Fruit fly (Drosophila melanogaster) whole organism, embryonic: ENCODE results near the gene Obp19c.

ENCODE experiments used
- Atf-2 ChIP-seq: fragments of 200-800 bp; sonication (Bioruptor generic); optimal IDR thresholded peaks from 2 replicates; lab custom pipeline; 2016; ENCODE audit warnings: missing biosample characterization, missing genetic modification characterization
- Atf6 ChIP-seq: fragments of 200-800 bp; sonication (Bioruptor generic); IDR thresholded peaks from 2 replicates; pipeline ENCODE4 v1.3.6; 2022; ENCODE audit warnings: missing biosample characterization, missing genetic modification characterization
- B-H2 ChIP-seq: fragments of 200-800 bp; sonication (Bioruptor generic); optimal IDR thresholded peaks from 2 replicates; lab custom pipeline; 2018; ENCODE audit warnings: missing biosample characterization, mild to moderate bottlenecking, missing genetic modification characterization
- BEAF-32 ChIP-seq: fragments of 200-800 bp; sonication (Bioruptor generic); optimal IDR thresholded peaks from 3 replicates; lab custom pipeline; 2017; ENCODE audit warnings: missing biosample characterization, missing genetic modification characterization, mild to moderate bottlenecking, moderate library complexity, missing genetic modification reagents
- CG10321 ChIP-seq: fragments of 200-800 bp; sonication (Bioruptor generic); IDR thresholded peaks from 2 replicates; pipeline ENCODE4 v1.3.6; 2022; ENCODE audit warnings: missing biosample characterization, missing genetic modification characterization
- CG10462 ChIP-seq: fragments of 200-800 bp; sonication (Bioruptor generic); optimal IDR thresholded peaks from 2 replicates; lab custom pipeline; 2016; ENCODE audit warnings: missing biosample characterization, missing genetic modification characterization
- CG12104 ChIP-seq: fragments of 200-800 bp; sonication (Bioruptor generic); optimal IDR thresholded peaks from 3 replicates; lab custom pipeline; 2016; ENCODE audit warnings: missing biosample characterization, missing genetic modification characterization
- CG1233 ChIP-seq: fragments of 200-800 bp; sonication (Bioruptor generic); optimal IDR thresholded peaks from 4 replicates; lab custom pipeline; 2018; ENCODE audit warnings: missing biosample characterization, mild to moderate bottlenecking, missing genetic modification characterization
- CG12744 ChIP-seq: fragments of 200-800 bp; sonication (Bioruptor generic); optimal IDR thresholded peaks from 2 replicates; lab custom pipeline; 2016; ENCODE audit warnings: missing biosample characterization, missing genetic modification characterization
- CG13894 ChIP-seq: fragments of 200-800 bp; sonication (Bioruptor generic); optimal IDR thresholded peaks from 3 replicates; lab custom pipeline; 2018; ENCODE audit warnings: missing biosample characterization, mild to moderate bottlenecking, missing genetic modification characterization, moderate library complexity
- CG14014 ChIP-seq: fragments of 200-800 bp; sonication (Bioruptor generic); IDR thresholded peaks from 2 replicates; pipeline ENCODE4 v1.3.6; 2022; ENCODE audit warnings: missing biosample characterization, missing genetic modification characterization
- CG14050 ChIP-seq: fragments of 200-800 bp; sonication (Bioruptor generic); IDR thresholded peaks from 3 replicates; pipeline ENCODE4 v1.3.6; 2022; ENCODE audit warnings: missing biosample characterization, missing genetic modification characterization
- CG15011 ChIP-seq: fragments of 200-800 bp; sonication (Bioruptor generic); optimal IDR thresholded peaks from 3 replicates; lab custom pipeline; 2018; ENCODE audit warnings: missing biosample characterization, mild to moderate bottlenecking, missing genetic modification characterization
- CG17385 ChIP-seq: fragments of 200-800 bp; sonication (Bioruptor generic); optimal IDR thresholded peaks from 3 replicates; lab custom pipeline; 2018; ENCODE audit warnings: missing biosample characterization, mild to moderate bottlenecking, missing genetic modification characterization
- CG17612 ChIP-seq: fragments of 200-800 bp; sonication (Bioruptor generic); IDR thresholded peaks from 2 replicates; pipeline ENCODE4 v1.3.6; 2022; ENCODE audit warnings: missing biosample characterization, missing genetic modification characterization
- CG17829 ChIP-seq: fragments of 200-800 bp; optimal IDR thresholded peaks from 2 replicates; lab custom pipeline; 2019; ENCODE audit warnings: missing biosample characterization, mild to moderate bottlenecking, missing genetic modification characterization, moderate library complexity
- CG18599 ChIP-seq: fragments of 200-800 bp; sonication (Bioruptor generic); optimal IDR thresholded peaks from 3 replicates; lab custom pipeline; 2017; ENCODE audit warnings: missing biosample characterization, missing genetic modification characterization, mild to moderate bottlenecking, moderate library complexity, missing genetic modification reagents
- CG2116 ChIP-seq: fragments of 200-800 bp; sonication (Bioruptor generic); optimal IDR thresholded peaks from 3 replicates; lab custom pipeline; 2018; ENCODE audit warnings: missing biosample characterization, mild to moderate bottlenecking, missing genetic modification characterization
- CG2889 ChIP-seq: fragments of 200-800 bp; sonication (Bioruptor generic); IDR thresholded peaks from 3 replicates; pipeline ENCODE4 v1.3.6; 2022; ENCODE audit warnings: missing biosample characterization, missing genetic modification characterization
- CG3726 ChIP-seq: fragments of 200-800 bp; sonication (Bioruptor generic); IDR thresholded peaks from 3 replicates; pipeline ENCODE4, ENCODE4 v1.3.6; 2022; ENCODE audit warnings: missing biosample characterization, missing genetic modification characterization
- CG4282 ChIP-seq: fragments of 200-800 bp; sonication (Bioruptor generic); optimal IDR thresholded peaks from 2 replicates; lab custom pipeline; 2016; ENCODE audit warnings: missing biosample characterization, missing genetic modification characterization
- CG6254 ChIP-seq: fragments of 200-800 bp; sonication (Bioruptor generic); optimal IDR thresholded peaks from 3 replicates; lab custom pipeline; 2017; ENCODE audit warnings: mild to moderate bottlenecking, missing biosample characterization, missing genetic modification reagents, missing genetic modification characterization
- CG8089 ChIP-seq: fragments of 200-800 bp; sonication (Bioruptor generic); optimal IDR thresholded peaks from 3 replicates; lab custom pipeline; 2016; ENCODE audit warnings: missing biosample characterization, missing genetic modification characterization
- Chrac-16 ChIP-seq: fragments of 200-800 bp; sonication (Bioruptor generic); optimal IDR thresholded peaks from 3 replicates; lab custom pipeline; 2016; ENCODE audit warnings: missing biosample characterization, missing genetic modification characterization
- Dbx ChIP-seq: fragments of 200-800 bp; sonication (Bioruptor generic); IDR thresholded peaks from 3 replicates; pipeline ENCODE4 v1.3.6; 2022; ENCODE audit warnings: missing biosample characterization, missing genetic modification characterization
- H2.0 ChIP-seq: fragments of 200-800 bp; sonication (Bioruptor generic); IDR thresholded peaks from 2 replicates; pipeline ENCODE4 v1.3.6; 2022; ENCODE audit warnings: missing biosample characterization, missing genetic modification characterization
- Mad ChIP-seq: fragments of 200-800 bp; sonication (Bioruptor generic); optimal IDR thresholded peaks from 2 replicates; lab custom pipeline; 2016; ENCODE audit warnings: missing biosample characterization, missing genetic modification characterization
- Med ChIP-seq: fragments of 200-800 bp; sonication (Bioruptor generic); peaks from one replicate; lab custom pipeline; 2016; ENCODE audit warnings: missing biosample characterization, missing genetic modification characterization, mild to moderate bottlenecking, inconsistent platforms, moderate library complexity
- Poxn ChIP-seq: fragments of 200-800 bp; sonication (Bioruptor generic); IDR thresholded peaks from 2 replicates; pipeline ENCODE4 v1.3.6; 2022; ENCODE audit warnings: missing biosample characterization, missing genetic modification characterization
- Rfx ChIP-seq: fragments of 200-800 bp; sonication (Bioruptor generic); IDR thresholded peaks from 2 replicates; pipeline ENCODE4 v1.3.6; 2022; ENCODE audit warnings: missing biosample characterization, missing genetic modification characterization
- Stat92E ChIP-seq, 3 experiments: fragments of >200 bp in 2 of 3; fragments of 200-800 bp in 1 of 3; sonication (Bioruptor generic) in 1 of 3; optimal IDR thresholded peaks; 2 replicates each; lab custom pipeline; 2017 to 2019; ENCODE audit warnings: missing biosample characterization in 3 of 3, missing genetic modification characterization in 3 of 3, mild to moderate bottlenecking in 1 of 3, moderate library complexity in 1 of 3
- Tbp ChIP-seq: fragments of >200 bp; optimal IDR thresholded peaks from 2 replicates; lab custom pipeline; 2018; ENCODE audit warnings: missing biosample characterization, missing genetic modification characterization
- Trl ChIP-seq, 3 experiments: fragments of >200 bp in 2 of 3; fragments of 200-800 bp in 1 of 3; sonication (Bioruptor generic) in 1 of 3; optimal IDR thresholded peaks; 2 replicates in 1 of 3; 3 replicates in 2 of 3; lab custom pipeline; 2016 to 2017; ENCODE audit warnings: missing biosample characterization in 1 of 3, missing genetic modification characterization in 1 of 3
- abd-A ChIP-seq: fragments of 200-800 bp; sonication (Bioruptor generic); optimal IDR thresholded peaks from 3 replicates; lab custom pipeline; 2019; ENCODE audit warnings: missing biosample characterization, mild to moderate bottlenecking, missing genetic modification characterization, moderate library complexity
- ara ChIP-seq: fragments of 200-800 bp; sonication (Bioruptor generic); IDR thresholded peaks from 2 replicates; pipeline ENCODE4 v1.3.6; 2022; ENCODE audit warnings: missing biosample characterization, missing genetic modification characterization
- bbx ChIP-seq: fragments of 200-800 bp; sonication (Bioruptor generic); IDR thresholded peaks from 2 replicates; pipeline ENCODE4 v1.3.6; 2022; ENCODE audit warnings: missing biosample characterization, missing genetic modification characterization; ENCODE audit not compliant: partially characterized antibody
- bowl ChIP-seq: fragments of 200-800 bp; sonication (Bioruptor generic); IDR thresholded peaks from 2 replicates; pipeline ENCODE4 v1.3.6; 2022; ENCODE audit warnings: missing biosample characterization, missing genetic modification characterization
- btn ChIP-seq: fragments of 200-800 bp; sonication (Bioruptor generic); optimal IDR thresholded peaks from 2 replicates; lab custom pipeline; 2016; ENCODE audit warnings: missing biosample characterization, missing genetic modification characterization
- crol ChIP-seq: fragments of 200-800 bp; sonication (Bioruptor generic); IDR thresholded peaks from 2 replicates; pipeline ENCODE4 v1.3.6; 2022; ENCODE audit warnings: missing biosample characterization, missing genetic modification characterization
- dimm ChIP-seq: fragments of 200-800 bp; sonication (Bioruptor generic); IDR thresholded peaks from 2 replicates; pipeline ENCODE4 v1.3.6; 2022; ENCODE audit warnings: missing biosample characterization, missing genetic modification characterization
- dmrt99B ChIP-seq: fragments of 200-800 bp; sonication (Bioruptor generic); optimal IDR thresholded peaks from 2 replicates; lab custom pipeline; 2018; ENCODE audit warnings: missing biosample characterization, mild to moderate bottlenecking, missing genetic modification characterization, moderate library complexity
- ewg ChIP-seq: fragments of 200-800 bp; sonication (Bioruptor generic); optimal IDR thresholded peaks from 3 replicates; lab custom pipeline; 2017; ENCODE audit warnings: mild to moderate bottlenecking, missing biosample characterization, missing genetic modification reagents, missing genetic modification characterization
- eyg ChIP-seq: fragments of 200-800 bp; sonication (Bioruptor generic); optimal IDR thresholded peaks from 3 replicates; lab custom pipeline; 2016; ENCODE audit warnings: missing biosample characterization, missing genetic modification characterization
- grau ChIP-seq: fragments of 200-800 bp; optimal IDR thresholded peaks from 3 replicates; lab custom pipeline; 2019; ENCODE audit warnings: missing biosample characterization, mild to moderate bottlenecking, missing genetic modification characterization, moderate library complexity
- gro ChIP-seq: fragments of 200-800 bp; sonication (Bioruptor generic); optimal IDR thresholded peaks from 2 replicates; lab custom pipeline; 2016; ENCODE audit warnings: missing biosample characterization, missing genetic modification characterization
- mirr ChIP-seq: fragments of 200-800 bp; sonication (Bioruptor generic); optimal IDR thresholded peaks from 3 replicates; lab custom pipeline; 2018; ENCODE audit warnings: missing biosample characterization, mild to moderate bottlenecking, missing genetic modification characterization
- pb ChIP-seq: fragments of 200-800 bp; sonication (Bioruptor generic); optimal IDR thresholded peaks from 3 replicates; lab custom pipeline; 2016; ENCODE audit warnings: missing biosample characterization, missing genetic modification characterization
- pho ChIP-seq: fragments of 200-800 bp; sonication (Bioruptor generic); optimal IDR thresholded peaks from 2 replicates; lab custom pipeline; 2016; ENCODE audit warnings: missing biosample characterization, missing genetic modification characterization
- scrt ChIP-seq: fragments of 200-800 bp; sonication (Bioruptor generic); optimal IDR thresholded peaks from 2 replicates; lab custom pipeline; 2018; ENCODE audit warnings: missing biosample characterization, mild to moderate bottlenecking, missing genetic modification characterization, moderate library complexity
- sr ChIP-seq: fragments of 200-800 bp; sonication (Bioruptor generic); IDR thresholded peaks from 3 replicates; pipeline ENCODE4 v1.3.6; 2022; ENCODE audit warnings: missing biosample characterization, missing genetic modification characterization
- ssp ChIP-seq: fragments of 200-800 bp; sonication (Bioruptor generic); IDR thresholded peaks from 2 replicates; pipeline ENCODE4 v1.3.6; 2022; ENCODE audit warnings: missing biosample characterization, missing genetic modification characterization
- zen ChIP-seq: fragments of 200-800 bp; sonication (Bioruptor generic); optimal IDR thresholded peaks from 3 replicates; lab custom pipeline; 2018; ENCODE audit warnings: missing biosample characterization, mild to moderate bottlenecking, missing genetic modification characterization, moderate library complexity

The Obp19c gene

dm6 chrX:20436866-20437265 is 18.1 kb upstream of the Obp19c start (continued):
- TF ChIP-seq CG15011 (GFP tag; lab: Kevin White, UChicago) (no peak), Med (GFP tag; lab: Kevin White, UChicago) (peak; percentile 23), abd-A (tag; lab: Kevin White, UChicago) (peak; percentile 82), B-H2 (GFP tag; lab: Kevin White, UChicago) (no peak), CG3726 (GFP tag; lab: Robert Waterston, UW) (no peak), Dbx (GFP tag; lab: Robert Waterston, UW) (no peak), scrt (GFP tag; lab: Kevin White, UChicago) (peak; percentile 47), CG8089 (GFP tag; lab: Kevin White, UChicago) (no peak), crol (GFP tag; lab: Robert Waterston, UW) (no peak), Mad (GFP tag; lab: Kevin White, UChicago) (no peak), Chrac-16 (GFP tag; lab: Kevin White, UChicago) (no peak), CG10462 (GFP tag; lab: Kevin White, UChicago) (no peak), mirr (no peak), CG17829 (no peak), CG6254 (GFP tag; lab: Kevin White, UChicago) (no peak), zen (tag; lab: Kevin White, UChicago) (no peak), bowl (no peak), Atf-2 (GFP tag; lab: Kevin White, UChicago) (no peak), CG17385 (GFP tag; lab: Kevin White, UChicago) (no peak), pb (GFP tag; lab: Kevin White, UChicago) (no peak), pho (GFP tag; lab: Kevin White, UChicago) (no peak), ewg (peak; percentile 20), Trl (optimal IDR thresholded peaks at IDR 0.05; lab: Kevin White, UChicago) (peak; percentile 7 to 57), Trl (GFP tag; optimal IDR thresholded peaks at IDR 0.05; lab: Kevin White, UChicago) (no peak), CG18599 (no peak), Atf6 (no peak), H2.0 (GFP tag; lab: Robert Waterston, UW) (no peak), CG2889 (GFP tag; lab: Robert Waterston, UW) (no peak), CG12104 (GFP tag; lab: Kevin White, UChicago) (no peak), CG14050 (GFP tag; lab: Robert Waterston, UW) (no peak), dmrt99B (tag; lab: Kevin White, UChicago) (no peak), CG14014 (GFP tag; lab: Robert Waterston, UW) (no peak), CG17612 (GFP tag; lab: Robert Waterston, UW) (no peak), sr (GFP tag; lab: Robert Waterston, UW) (no peak), Rfx (GFP tag; lab: Robert Waterston, UW) (no peak), btn (GFP tag; lab: Kevin White, UChicago) (no peak), dimm (no peak), Tbp (GFP tag; lab: Kevin White, UChicago) (no peak), gro (GFP tag; lab: Kevin White, UChicago) (no peak), BEAF-32 (GFP tag; lab: Kevin White, UChicago) (no peak), CG1233 (GFP tag; lab: Kevin White, UChicago) (no peak), grau (tag; lab: Kevin White, UChicago) (no peak), CG10321 (GFP tag; lab: Robert Waterston, UW) (peak; percentile 50; the same call in 1 of the 2 replicates), ssp (no peak), ara (no peak), Stat92E (GFP tag; optimal IDR thresholded peaks at IDR 0.05; lab: Kevin White, UChicago) (no peak), CG12744 (no peak), bbx (GFP tag; lab: Robert Waterston, UW) (no peak), eyg (GFP tag; lab: Kevin White, UChicago) (no peak), CG13894 (no peak), CG2116 (GFP tag; lab: Kevin White, UChicago) (no peak), Poxn (GFP tag; lab: Robert Waterston, UW) (no peak), CG4282 (GFP tag; lab: Kevin White, UChicago) (no peak)
